Worm (Caenorhabditis elegans) whole organism, late embryonic: ENCODE measurements around the gene pigs-1.

Source experiments
- C38D4.7 ChIP-seq: fragments of 200-800 bp; sonication (Bioruptor generic); optimal IDR thresholded peaks from 2 replicates; lab custom pipeline; 2018; ENCODE audit warnings: mild to moderate bottlenecking, missing genetic modification characterization, moderate library complexity, missing compliant biosample characterization
- K09A11.1 ChIP-seq: sonication (generic microtip); optimal IDR thresholded peaks from 2 replicates; lab custom pipeline; 2017; ENCODE audit warnings: antibody characterized with exemption, mild to moderate bottlenecking, missing genetic modification characterization, missing compliant biosample characterization; ENCODE audit not compliant: insufficient read depth
- T23F11.4 ChIP-seq: fragments of 200-800 bp; sonication (Bioruptor generic); optimal IDR thresholded peaks from 2 replicates; lab custom pipeline; 2018; ENCODE audit warnings: mild to moderate bottlenecking, missing genetic modification characterization, missing compliant biosample characterization
- Y22D7AL.16 ChIP-seq: sonication (generic microtip); optimal IDR thresholded peaks from 2 replicates; lab custom pipeline; 2016; ENCODE audit warnings: missing genetic modification characterization, missing compliant biosample characterization
- ceh-14 ChIP-seq: sonication (generic microtip); optimal IDR thresholded peaks from 2 replicates; lab custom pipeline; 2016; ENCODE audit warnings: missing genotype, missing genetic modification characterization, missing compliant biosample characterization
- ceh-2 ChIP-seq: sonication (generic microtip); optimal IDR thresholded peaks from 2 replicates; lab custom pipeline; 2016; ENCODE audit warnings: missing genotype, missing genetic modification characterization, missing compliant biosample characterization
- ceh-24 ChIP-seq: sonication (generic microtip); optimal IDR thresholded peaks from 2 replicates; lab custom pipeline; 2016; ENCODE audit warnings: mild to moderate bottlenecking, missing genetic modification characterization, missing compliant biosample characterization
- ceh-30 ChIP-seq: fragments of 150-350 bp; optimal IDR thresholded peaks from 2 replicates; lab custom pipeline; 2014; ENCODE audit warnings: missing biosample characterization, missing genetic modification characterization
- ceh-31 ChIP-seq: sonication (generic microtip); optimal IDR thresholded peaks from 2 replicates; lab custom pipeline; 2016; ENCODE audit warnings: missing genetic modification characterization, missing compliant biosample characterization
- ceh-6 ChIP-seq: fragments of 200-800 bp; sonication (Bioruptor generic); optimal IDR thresholded peaks from 2 replicates; lab custom pipeline; 2018; ENCODE audit warnings: mild to moderate bottlenecking, missing genetic modification characterization, missing compliant biosample characterization
- ceh-9 ChIP-seq: sonication (generic microtip); optimal IDR thresholded peaks from 2 replicates; lab custom pipeline; 2016; ENCODE audit warnings: mild to moderate bottlenecking, missing genetic modification characterization, inconsistent platforms, missing compliant biosample characterization
- dve-1 ChIP-seq: sonication (generic microtip); optimal IDR thresholded peaks from 2 replicates; lab custom pipeline; 2017; ENCODE audit warnings: antibody characterized with exemption, mild to moderate bottlenecking, missing genetic modification characterization, missing compliant biosample characterization
- elt-2 ChIP-seq: sonication (generic microtip); optimal IDR thresholded peaks from 2 replicates; lab custom pipeline; 2016; ENCODE audit warnings: missing genetic modification reagents, missing genetic modification characterization, missing compliant biosample characterization
- fax-1 ChIP-seq: sonication (generic microtip); optimal IDR thresholded peaks from 2 replicates; lab custom pipeline; 2016; ENCODE audit warnings: missing genotype, missing genetic modification characterization, missing compliant biosample characterization
- fkh-10 ChIP-seq: fragments of 150-350 bp; optimal IDR thresholded peaks from 2 replicates; lab custom pipeline; 2014; ENCODE audit warnings: missing biosample characterization, missing genetic modification reagents, missing genetic modification characterization
- gmeb-2 ChIP-seq: sonication (generic microtip); optimal IDR thresholded peaks from 2 replicates; lab custom pipeline; 2016; ENCODE audit warnings: missing genetic modification characterization, inconsistent platforms, missing compliant biosample characterization
- hlh-30 ChIP-seq: sonication (generic microtip); optimal IDR thresholded peaks from 2 replicates; lab custom pipeline; 2017; ENCODE audit warnings: antibody characterized with exemption, missing genetic modification characterization, missing compliant biosample characterization; ENCODE audit not compliant: insufficient read depth
- hlh-6 ChIP-seq: sonication (generic microtip); optimal IDR thresholded peaks from 2 replicates; lab custom pipeline; 2016; ENCODE audit warnings: missing genotype, missing genetic modification characterization, missing compliant biosample characterization
- hlh-8 ChIP-seq: sonication (generic microtip); optimal IDR thresholded peaks from 2 replicates; lab custom pipeline; 2016; ENCODE audit warnings: missing genotype, missing genetic modification characterization, missing compliant biosample characterization
- nfya-1 ChIP-seq: sonication (generic microtip); optimal IDR thresholded peaks from 2 replicates; lab custom pipeline; 2017; ENCODE audit warnings: missing genetic modification characterization, mild to moderate bottlenecking, missing compliant biosample characterization, antibody characterized with exemption, moderate library complexity
- nhr-11 ChIP-seq: fragments of 150-350 bp; optimal IDR thresholded peaks from 2 replicates; lab custom pipeline; 2014; ENCODE audit warnings: missing biosample characterization, missing genetic modification characterization
- nhr-232 ChIP-seq: sonication (generic microtip); optimal IDR thresholded peaks from 2 replicates; lab custom pipeline; 2016; ENCODE audit warnings: missing genetic modification characterization, missing compliant biosample characterization
- npax-4 ChIP-seq: sonication (generic microtip); optimal IDR thresholded peaks from 2 replicates; lab custom pipeline; 2016; ENCODE audit warnings: missing genetic modification characterization, missing compliant biosample characterization
- odd-2 ChIP-seq: sonication (generic microtip); optimal IDR thresholded peaks from 2 replicates; lab custom pipeline; 2017; ENCODE audit warnings: antibody characterized with exemption, mild to moderate bottlenecking, missing genetic modification characterization, missing compliant biosample characterization
- pat-9 ChIP-seq: fragments of 200-800 bp; sonication (Bioruptor generic); optimal IDR thresholded peaks from 2 replicates; lab custom pipeline; 2018; ENCODE audit warnings: mild to moderate bottlenecking, missing genetic modification characterization, moderate library complexity, missing compliant biosample characterization
- pros-1 ChIP-seq: fragments of 150-350 bp; optimal IDR thresholded peaks from 2 replicates; lab custom pipeline; 2014; ENCODE audit warnings: missing biosample characterization, missing genetic modification reagents, missing genetic modification characterization
- ref-2 ChIP-seq: sonication (generic microtip); optimal IDR thresholded peaks from 2 replicates; lab custom pipeline; 2016; ENCODE audit warnings: missing genetic modification characterization, missing compliant biosample characterization
- rnt-1 ChIP-seq: sonication (generic microtip); optimal IDR thresholded peaks from 2 replicates; lab custom pipeline; 2016; ENCODE audit warnings: missing genetic modification characterization, missing compliant biosample characterization
- tbx-2 ChIP-seq: sonication (generic microtip); optimal IDR thresholded peaks from 2 replicates; lab custom pipeline; 2016; ENCODE audit warnings: missing genetic modification characterization, missing compliant biosample characterization
- tbx-7 ChIP-seq: sonication (generic microtip); optimal IDR thresholded peaks from 2 replicates; lab custom pipeline; 2016; ENCODE audit warnings: missing genotype, missing genetic modification characterization, missing compliant biosample characterization
- ttx-3 ChIP-seq: sonication (generic microtip); optimal IDR thresholded peaks from 2 replicates; lab custom pipeline; 2016; ENCODE audit warnings: missing genetic modification reagents, missing genetic modification characterization, missing compliant biosample characterization
- unc-42 ChIP-seq: sonication (generic microtip); optimal IDR thresholded peaks from 2 replicates; lab custom pipeline; 2016; ENCODE audit warnings: missing genotype, missing genetic modification characterization, missing compliant biosample characterization
- unc-55 ChIP-seq: sonication (generic microtip); optimal IDR thresholded peaks from 2 replicates; lab custom pipeline; 2017; ENCODE audit warnings: missing biosample characterization, missing genetic modification reagents, missing genetic modification characterization
- unc-86 ChIP-seq: sonication (generic microtip); optimal IDR thresholded peaks from 2 replicates; lab custom pipeline; 2016; ENCODE audit warnings: missing genetic modification characterization, missing compliant biosample characterization
- zip-5 ChIP-seq: sonication (generic microtip); optimal IDR thresholded peaks from 2 replicates; lab custom pipeline; 2016; ENCODE audit warnings: missing genetic modification characterization, missing compliant biosample characterization

The pigs-1 gene

DNA sequence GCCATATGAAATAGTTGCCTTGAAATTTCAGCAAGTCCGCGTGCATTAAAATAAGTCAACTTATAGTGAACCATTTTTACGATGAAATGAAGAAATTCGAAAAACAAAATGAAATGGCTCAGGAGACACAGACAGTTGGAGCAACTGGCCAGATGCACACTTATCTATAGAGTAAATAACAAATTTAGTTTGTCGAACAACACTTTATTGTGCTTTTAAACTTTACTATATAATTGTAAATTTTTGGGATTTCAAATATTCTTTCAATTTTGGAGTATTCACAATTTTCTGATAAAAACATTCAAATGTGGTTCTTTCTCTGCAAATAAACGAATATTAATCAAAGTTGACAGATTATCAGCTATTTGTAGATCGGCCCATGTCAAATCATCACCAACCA lies 8.7 kb downstream of the pigs-1 start, which contains the start of gene gst-3:
Gene gst-3 (minus strand): TSS at position 101 of the 400 bp plus-strand sequence.
- TF ChIP-seq K09A11.1 (tag; lab: Kevin White, UChicago), result no peak
- TF ChIP-seq unc-55 (GFP tag; lab: Kevin White, UChicago), result no peak
- no peak for TF ChIP-seq ceh-24 (tag; lab: Kevin White, UChicago)
- TF ChIP-seq fax-1, result no peak
- TF ChIP-seq unc-42, result no peak

DNA sequence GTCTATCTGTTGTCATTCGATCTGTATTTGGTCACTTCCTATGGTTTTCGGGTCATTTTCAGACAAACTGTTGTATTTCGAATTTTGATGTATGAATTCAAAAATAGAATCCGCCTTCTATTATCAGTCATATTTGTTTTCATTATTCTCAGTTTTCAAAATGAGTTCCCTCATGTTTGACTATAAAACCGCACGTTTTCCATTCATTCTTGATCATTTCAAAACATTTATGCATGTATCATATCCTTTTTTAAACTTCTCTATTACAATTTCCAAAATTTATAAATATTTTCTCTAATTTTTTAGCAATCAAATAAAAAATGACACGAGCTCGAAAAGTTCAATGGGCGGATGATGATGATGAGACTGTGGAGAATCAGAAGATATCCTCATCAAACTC lies 11.0 kb downstream of the pigs-1 start, which contains the start of gene K08F4.12:
Gene K08F4.12 (plus strand): TSS at position 301 of the 400 bp plus-strand sequence.
- TF ChIP-seq nhr-11 (tag; lab: Kevin White, UChicago) (no peak), pat-9 (tag; lab: Kevin White, UChicago) (no peak), hlh-6 (tag; lab: Kevin White, UChicago) (no peak), pros-1 (tag; lab: Kevin White, UChicago) (no peak)
- TF ChIP-seq, all 69 proteins: peak for 0

DNA sequence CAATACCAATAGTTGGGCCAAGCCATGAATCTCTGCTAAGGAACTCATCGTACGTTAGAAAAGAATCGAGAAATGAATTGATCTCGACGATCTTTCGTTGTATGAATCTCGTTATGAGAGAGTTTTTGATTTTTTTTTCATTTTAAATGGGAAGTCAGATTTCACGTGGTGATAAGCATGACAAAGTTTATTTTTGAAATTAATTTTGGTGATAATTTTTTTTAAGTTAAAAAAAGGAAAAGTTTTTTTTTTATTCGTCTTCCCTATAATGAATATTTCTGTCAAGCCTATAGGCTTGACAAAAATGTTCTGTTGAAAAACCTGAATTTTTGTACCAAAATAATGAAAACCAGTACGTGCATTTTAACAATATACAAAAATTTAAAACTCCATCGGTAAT lies 13.0 kb downstream of the pigs-1 start, which contains the start of gene K08F4.5:
Gene K08F4.5 (minus strand): TSS at position 101 of the 400 bp plus-strand sequence.
- no peak for TF ChIP-seq Y22D7AL.16 (tag; lab: Kevin White, UChicago)
- TF ChIP-seq rnt-1 (tag; lab: Kevin White, UChicago), result no peak
- TF ChIP-seq hlh-30 (tag; lab: Kevin White, UChicago), result no peak
- no peak for TF ChIP-seq C38D4.7 (GFP tag; lab: Kevin White, UChicago)
- no peak for TF ChIP-seq tbx-7
- no peak for TF ChIP-seq hlh-6 (tag; lab: Kevin White, UChicago)
- no peak for TF ChIP-seq zip-5 (tag; lab: Kevin White, UChicago)
- TF ChIP-seq, all 69 proteins: peak for 0

DNA sequence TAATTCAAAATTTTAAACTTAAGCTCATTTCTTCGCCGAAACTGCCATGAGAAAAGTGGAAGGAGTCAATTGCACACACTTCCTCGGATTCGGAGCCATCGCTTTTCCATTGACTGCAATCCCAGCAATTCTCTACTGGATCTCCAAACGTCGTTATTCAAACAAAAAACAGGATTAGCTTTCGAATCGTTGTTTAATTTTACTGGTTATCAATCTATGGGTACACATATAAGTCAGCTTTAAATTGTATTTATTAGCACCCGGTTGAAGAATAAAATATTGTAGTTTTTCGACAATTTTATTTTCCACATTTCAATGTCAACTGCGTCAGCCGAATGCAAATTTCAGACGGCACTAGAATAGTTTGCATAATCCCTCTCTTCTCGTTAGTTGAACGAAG lies 18.9 kb downstream of the pigs-1 start, which contains the start of gene glt-3:
Gene glt-3 (plus strand): TSS at position 301 of the 400 bp plus-strand sequence.
- TF ChIP-seq Y22D7AL.16 (tag; lab: Kevin White, UChicago), result no peak
- TF ChIP-seq pros-1 (tag; lab: Kevin White, UChicago), result no peak
- no peak for TF ChIP-seq nhr-232 (tag; lab: Kevin White, UChicago)
- no peak for TF ChIP-seq tbx-2 (tag; lab: Kevin White, UChicago)
- no peak for TF ChIP-seq hlh-8
- TF ChIP-seq odd-2 (tag; lab: Kevin White, UChicago), result no peak
- no peak for TF ChIP-seq nhr-11 (tag; lab: Kevin White, UChicago)
- no peak for TF ChIP-seq ceh-6 (GFP tag; lab: Kevin White, UChicago)
- no peak for TF ChIP-seq elt-2 (tag; lab: Kevin White, UChicago)
- TF ChIP-seq unc-86 (tag; lab: Kevin White, UChicago), result no peak
- TF ChIP-seq ceh-2 (tag; lab: Kevin White, UChicago), result no peak
- TF ChIP-seq ceh-9, result no peak
- TF ChIP-seq fkh-10 (GFP tag; lab: Kevin White, UChicago), result no peak
- no peak for TF ChIP-seq pat-9 (tag; lab: Kevin White, UChicago)
- no peak for TF ChIP-seq npax-4 (tag; lab: Kevin White, UChicago)
- TF ChIP-seq C38D4.7 (GFP tag; lab: Kevin White, UChicago), result no peak
- no peak for TF ChIP-seq ttx-3 (tag; lab: Kevin White, UChicago)
- no peak for TF ChIP-seq ceh-30 (tag; lab: Kevin White, UChicago)
- TF ChIP-seq gmeb-2 (tag; lab: Kevin White, UChicago), result no peak

DNA sequence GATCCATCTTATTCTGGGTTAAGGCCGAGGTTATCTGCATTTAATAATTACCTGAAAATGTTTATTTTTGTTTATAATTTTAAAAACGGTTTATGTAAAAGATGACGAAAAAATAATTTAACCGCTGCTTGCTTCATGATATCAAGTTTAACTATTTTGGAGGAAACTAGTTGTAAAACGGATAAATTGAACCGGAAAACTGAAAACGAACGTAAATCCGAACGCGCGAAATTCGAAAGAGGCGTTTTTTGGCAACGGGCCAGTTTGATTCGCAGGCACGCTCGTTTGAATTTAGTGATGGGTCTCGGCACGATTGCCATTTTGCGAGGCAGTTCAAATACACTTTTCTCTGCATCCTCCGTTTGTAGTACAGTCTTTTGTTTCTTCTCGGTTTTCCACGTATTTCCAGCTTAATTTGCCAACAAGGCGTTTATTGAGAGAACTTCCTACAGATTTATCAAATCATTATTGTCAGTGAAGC lies 19.9 kb downstream of the pigs-1 start, which contains the start of the genes gtbp-1 and K08F4.3:
Gene gtbp-1 (minus strand): TSS at position 51 of the 481 bp plus-strand sequence.
Gene K08F4.3 (plus strand): TSS at position 352 of the 481 bp plus-strand sequence.
- TF ChIP-seq tbx-2 (tag; lab: Kevin White, UChicago), result peak; percentile 15
- peak; percentile 57 for TF ChIP-seq nfya-1 (tag; lab: Kevin White, UChicago)
- peak; percentile 63 for TF ChIP-seq ceh-31 (tag; lab: Kevin White, UChicago)
- TF ChIP-seq T23F11.4, result no peak
- peak; percentile 35 for TF ChIP-seq dve-1 (tag; lab: Kevin White, UChicago)
- peak; percentile 17 for TF ChIP-seq elt-2 (tag; lab: Kevin White, UChicago)
- TF ChIP-seq ref-2 (tag; lab: Kevin White, UChicago), result peak; percentile 39
- TF ChIP-seq ceh-14 (tag; lab: Kevin White, UChicago), result no peak
